Fruit fly (Drosophila melanogaster) ovary, adult (tissue): ENCODE measurements around the gene tau.

Experiments used
- CG17801 ChIP-seq: fragments of 200-800 bp; optimal IDR thresholded peaks from 2 replicates; lab custom pipeline; 2019; ENCODE audit warnings: missing biosample characterization, mild to moderate bottlenecking, missing genetic modification characterization, moderate library complexity; ENCODE audit not compliant: partially characterized antibody

The tau gene

dm6 chr3R:27656686-27657535 is at the start of gene tau:
tau (minus strand) TSS chr3R:27656996.
- no peak for TF ChIP-seq CG17801 (GFP tag; lab: Kevin White, UChicago)

dm6 chr3R:27706039-27706580 is 49.3 kb upstream of the tau start:
- no peak for TF ChIP-seq CG17801 (GFP tag; lab: Kevin White, UChicago)

DNA sequence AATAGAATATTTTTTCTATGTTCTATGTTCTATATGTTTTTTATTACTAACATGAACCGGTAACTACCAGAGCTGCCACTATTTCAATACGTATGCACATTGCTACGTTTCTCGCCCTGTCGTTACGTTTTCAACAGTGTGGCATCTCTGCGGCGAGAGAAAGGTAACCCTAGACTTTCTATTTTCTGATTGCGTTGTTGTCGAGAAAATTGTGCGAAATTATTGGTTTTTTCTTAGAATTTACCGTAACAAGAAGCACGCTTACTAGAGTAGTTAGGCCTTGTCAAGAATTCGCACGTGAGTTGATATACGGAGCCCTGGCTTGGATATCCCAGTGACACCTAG is 43.4 kb upstream of the tau start, which contains the start of gene btz:
btz (plus strand) TSS at position 133 of the 345 bp plus-strand sequence.
- TF ChIP-seq CG17801 (GFP tag; lab: Kevin White, UChicago) = peak; percentile 19

DNA sequence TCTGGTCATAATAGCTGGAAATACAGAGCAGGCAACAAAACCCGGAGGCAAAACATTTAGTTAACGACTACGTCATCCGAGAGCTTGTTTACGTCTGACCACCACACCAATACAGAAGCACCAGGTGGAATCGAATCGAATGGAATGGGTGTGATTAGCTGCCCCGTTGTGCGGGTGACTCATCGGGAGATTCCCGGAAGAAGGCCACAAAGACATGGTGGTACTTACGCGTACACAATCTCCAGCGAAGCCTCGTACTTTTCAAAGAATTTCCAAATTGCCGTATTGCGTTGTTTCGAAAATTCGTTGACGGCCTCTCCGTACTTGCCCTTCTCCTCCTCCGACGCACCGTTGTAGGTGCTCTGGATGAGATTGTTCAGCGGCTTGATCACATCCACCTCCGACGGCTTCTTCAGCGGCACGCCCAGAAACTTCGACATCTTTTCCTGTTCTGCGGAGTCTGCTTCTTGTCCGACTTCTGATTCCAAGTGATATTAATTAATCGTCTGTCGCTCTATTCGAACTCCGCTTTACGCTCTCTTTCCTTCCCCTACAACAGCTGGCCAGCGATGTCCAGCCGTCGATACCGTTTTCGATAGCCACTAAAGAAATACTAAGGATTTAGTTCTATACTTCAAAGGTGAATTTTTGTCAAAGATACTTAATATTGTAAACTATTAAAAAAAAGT is 42.9 kb upstream of the tau start, which contains the start of gene ALiX:
ALiX (minus strand) TSS at position 571 of the 689 bp plus-strand sequence.
- TF ChIP-seq CG17801 (GFP tag; lab: Kevin White, UChicago) = no peak

- no peak for TF ChIP-seq CG17801 (GFP tag; lab: Kevin White, UChicago)
Observed at dm6 chr3R:27695019-27695418, 38.2 kb upstream of the tau start, which contains the start of gene HSPBAP1. HSPBAP1 (plus strand) TSS chr3R:27695235.

dm6 chr3R:27694583-27694982 is 37.8 kb upstream of the tau start, which contains the start of gene Acp98AB:
Acp98AB (plus strand) TSS chr3R:27694883.
- no peak for TF ChIP-seq CG17801 (GFP tag; lab: Kevin White, UChicago)

dm6 chr3R:27694018-27694417 is 37.2 kb upstream of the tau start, which contains the start of gene CG43319:
CG43319 (plus strand) TSS chr3R:27694318.
- no peak for TF ChIP-seq CG17801 (GFP tag; lab: Kevin White, UChicago)

DNA sequence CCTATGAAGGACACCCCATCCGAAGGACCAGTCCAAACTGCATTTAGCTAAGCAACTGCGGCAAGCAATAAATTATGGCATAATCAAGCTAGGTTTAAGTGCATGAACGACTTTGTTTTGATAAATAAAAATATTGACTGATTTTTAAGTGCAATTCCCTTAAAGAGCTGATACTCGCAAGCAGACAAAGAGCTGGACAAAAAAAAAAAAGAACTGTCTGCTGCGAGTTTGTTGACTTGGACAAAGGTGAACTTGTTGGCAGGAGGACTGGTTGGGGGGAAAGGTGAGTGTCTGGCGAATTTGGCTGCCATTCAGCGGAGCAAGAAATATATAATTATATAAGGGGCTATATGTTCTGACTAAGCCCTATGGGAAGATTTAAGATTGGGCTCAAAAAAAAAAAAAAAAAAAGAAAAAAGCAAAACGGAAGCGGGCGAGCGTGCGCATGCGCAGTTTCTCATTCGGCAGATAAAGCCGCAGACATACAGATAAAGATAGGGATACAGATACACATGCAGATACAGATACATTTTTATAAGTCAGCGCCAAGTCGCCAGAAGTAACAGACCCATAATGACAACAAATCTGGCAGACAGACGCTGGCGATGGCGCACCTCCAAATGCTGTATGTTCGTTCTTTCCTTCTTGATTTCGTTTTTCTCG is 36.0 kb upstream of the tau start:
- no peak for TF ChIP-seq CG17801 (GFP tag; lab: Kevin White, UChicago)

DNA sequence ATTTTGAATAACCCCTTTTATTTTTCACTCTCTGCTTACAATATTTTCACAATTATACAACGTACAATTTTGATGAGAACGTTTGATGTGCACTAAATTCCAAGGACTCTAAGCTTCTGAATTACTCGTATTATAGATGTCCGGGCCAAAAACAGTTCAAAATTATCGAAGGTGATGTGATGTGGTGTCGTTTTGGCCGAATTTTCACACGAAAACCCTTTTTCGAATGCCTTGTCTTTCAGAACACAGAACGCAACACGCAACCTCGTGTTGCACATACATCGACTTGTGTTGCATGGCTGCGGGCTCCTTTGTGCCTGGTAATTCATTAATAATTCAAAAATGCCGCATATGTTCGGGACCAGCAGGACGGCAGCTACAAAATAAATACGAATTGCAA is 31.2 kb upstream of the tau start, which contains the start of gene CG31055:
CG31055 (minus strand) TSS at position 101 of the 400 bp plus-strand sequence.
- no peak for TF ChIP-seq CG17801 (GFP tag; lab: Kevin White, UChicago)

DNA sequence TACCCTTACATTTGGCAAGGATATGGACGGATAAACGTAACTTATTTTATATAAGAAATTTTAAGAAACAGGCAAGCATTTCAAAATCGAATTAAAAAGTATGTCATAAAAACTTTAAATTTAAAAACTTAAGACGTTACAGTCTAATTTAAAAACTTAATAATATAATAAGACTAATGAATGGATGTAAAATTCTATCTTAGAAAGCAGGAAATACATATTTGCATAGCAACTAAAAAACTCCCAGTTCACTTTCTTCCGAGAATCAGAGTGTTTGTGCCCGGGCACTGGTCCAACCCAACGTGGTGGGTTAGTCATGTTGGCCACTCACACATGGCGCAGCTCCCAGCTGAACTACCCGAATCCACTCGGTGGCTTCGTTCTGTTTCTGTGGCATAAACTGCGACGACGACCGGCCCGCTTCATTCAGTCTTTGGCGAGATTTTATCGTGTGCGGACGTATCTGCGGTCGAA is 28.8 kb upstream of the tau start, which contains the start of gene CG12880:
CG12880 (plus strand) TSS at position 424 of the 474 bp plus-strand sequence.
- no peak for TF ChIP-seq CG17801 (GFP tag; lab: Kevin White, UChicago)

DNA sequence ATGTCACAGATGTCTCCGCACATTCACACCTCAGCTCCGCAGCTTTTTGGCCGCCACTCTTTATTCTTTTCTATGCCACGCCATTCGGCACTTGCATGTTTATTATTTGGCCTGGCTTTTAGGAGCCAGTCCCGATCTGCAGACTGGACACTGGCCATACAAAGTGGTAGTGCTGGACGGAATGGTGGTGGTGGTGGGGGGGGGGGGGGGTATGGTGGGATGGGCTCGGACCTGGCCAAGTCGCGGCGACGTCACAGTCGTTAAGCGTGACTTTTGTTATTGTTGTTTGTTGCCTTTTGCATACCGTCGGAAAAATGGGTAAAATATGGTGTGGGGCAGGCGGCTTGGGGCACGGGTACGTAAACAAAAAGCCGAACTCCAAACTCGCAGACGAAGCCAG is 28.3 kb upstream of the tau start:
- TF ChIP-seq CG17801 (GFP tag; lab: Kevin White, UChicago) = no peak

- no peak for TF ChIP-seq CG17801 (GFP tag; lab: Kevin White, UChicago)
Observed at dm6 chr3R:27681799-27682198, 25.0 kb upstream of the tau start, which contains the start of gene Sce. Sce (minus strand) TSS chr3R:27682029.

DNA sequence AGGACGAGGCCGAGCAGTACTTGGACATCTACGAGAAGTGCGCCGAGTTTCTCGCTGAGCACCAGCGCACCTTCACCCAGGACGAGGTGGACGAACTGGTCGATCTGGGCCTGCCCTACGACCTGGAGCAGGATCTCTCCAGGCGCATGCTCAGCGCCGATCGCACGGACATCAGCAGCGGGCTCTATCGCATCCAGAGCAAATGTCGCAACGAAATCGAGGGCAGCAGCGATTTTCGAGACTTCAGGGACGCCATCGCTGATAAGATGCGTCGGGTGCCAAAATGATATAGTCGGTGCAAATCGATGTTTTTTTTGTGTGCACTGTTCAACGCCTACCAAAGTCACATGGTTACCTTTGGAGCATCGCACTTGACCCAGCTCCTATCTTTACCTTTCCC is 22.9 kb upstream of the tau start:
- no peak for TF ChIP-seq CG17801 (GFP tag; lab: Kevin White, UChicago)

DNA sequence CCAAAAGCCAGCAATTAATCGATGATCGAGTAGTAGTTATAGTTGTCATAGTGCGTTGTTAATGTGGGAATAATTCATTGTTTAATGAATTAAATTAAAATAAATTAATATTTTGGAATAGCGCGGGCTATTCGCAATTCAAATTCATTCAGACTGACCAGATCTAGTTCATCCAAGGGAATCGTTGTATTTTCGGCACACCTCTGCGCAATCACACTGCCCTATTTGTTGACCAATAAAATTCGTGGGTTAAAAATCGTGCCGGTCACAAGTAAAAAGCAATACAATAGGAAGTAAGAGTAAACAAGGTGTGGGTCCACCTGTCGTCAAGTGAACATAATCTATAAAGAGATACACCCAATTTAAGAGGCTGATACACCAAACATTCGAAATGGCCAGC is 22.2 kb upstream of the tau start, which contains the start of gene CG12883:
CG12883 (plus strand) TSS at position 273 of the 400 bp plus-strand sequence.
- TF ChIP-seq CG17801 (GFP tag; lab: Kevin White, UChicago) = no peak
